Worm (Caenorhabditis elegans) whole organism, midembryonic: ENCODE results near the gene T21C9.13.

Source experiments
- cog-1 ChIP-seq: sonication (generic microtip); optimal IDR thresholded peaks from 2 replicates; lab custom pipeline; 2016; ENCODE audit warnings: missing genetic modification characterization, missing compliant biosample characterization
- flt-1 ChIP-seq: fragments of 200-800 bp; sonication (Bioruptor generic); IDR thresholded peaks from 2 replicates; pipeline ENCODE4 v1.3.6; 2022; ENCODE audit warnings: missing genetic modification characterization, missing compliant biosample characterization
- klf-2 ChIP-seq: fragments of 200-800 bp; sonication (Bioruptor generic); conservative IDR thresholded peaks from 2 replicates; pipeline ENCODE4 v1.3.6; 2022; ENCODE audit warnings: missing genetic modification reagents, missing genetic modification characterization, missing compliant biosample characterization
- med-1 ChIP-seq: sonication (generic microtip); optimal IDR thresholded peaks from 2 replicates; lab custom pipeline; 2017; ENCODE audit warnings: missing genetic modification characterization, mild to moderate bottlenecking, missing compliant biosample characterization, antibody characterized with exemption, missing genetic modification reagents; ENCODE audit not compliant: insufficient read depth
- ref-1 ChIP-seq: fragments of 200-800 bp; sonication (Bioruptor generic); conservative IDR thresholded peaks from 2 replicates; pipeline ENCODE4 v1.3.6; 2022; ENCODE audit warnings: missing genetic modification reagents, missing genetic modification characterization, missing compliant biosample characterization
- tab-1 ChIP-seq: fragments of 200-800 bp; sonication (Bioruptor generic); IDR thresholded peaks from 2 replicates; pipeline ENCODE4 v1.3.6; 2022; ENCODE audit warnings: missing genetic modification characterization, missing compliant biosample characterization
- ztf-23 ChIP-seq: fragments of 200-800 bp; sonication (Bioruptor generic); IDR thresholded peaks from 2 replicates; pipeline ENCODE4 v1.3.6; 2022; ENCODE audit warnings: missing genetic modification reagents, missing genetic modification characterization, missing compliant biosample characterization
- ztf-29 ChIP-seq: fragments of 200-800 bp; sonication (Bioruptor generic); IDR thresholded peaks from 2 replicates; pipeline ENCODE4 v1.3.6; 2022; ENCODE audit warnings: missing genetic modification reagents, missing genetic modification characterization, missing compliant biosample characterization

DNA sequence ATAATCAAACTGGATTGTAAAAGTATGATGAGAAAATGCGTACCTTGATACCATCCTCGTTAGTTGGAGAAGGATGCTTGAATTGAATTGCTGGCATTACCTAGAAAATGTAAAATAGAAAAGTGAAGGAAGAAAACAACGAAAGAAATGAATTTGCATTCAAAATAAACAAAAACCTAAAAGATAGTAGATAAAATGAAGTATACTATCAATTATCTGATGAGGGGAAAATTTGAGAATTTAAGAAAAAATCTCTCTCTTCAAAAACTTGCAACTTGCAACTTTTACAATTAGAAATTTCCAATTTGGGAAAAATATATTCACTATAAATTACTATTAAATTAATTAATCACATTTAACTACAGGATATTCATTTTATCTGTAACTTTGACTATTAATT, 2.3 kb upstream of the T21C9.13 start, which contains the start of gene T21C9.11:
- no peak for TF ChIP-seq tab-1 (GFP tag; lab: Robert Waterston, UW)
- TF ChIP-seq med-1 (GFP tag; lab: Kevin White, UChicago): no peak
- TF ChIP-seq cog-1: no peak
- TF ChIP-seq klf-2 (GFP tag; lab: Robert Waterston, UW): no peak
- TF ChIP-seq ref-1: no peak
- TF ChIP-seq flt-1: no peak
- no peak for TF ChIP-seq ztf-29 (GFP tag; lab: Robert Waterston, UW)
- TF ChIP-seq ztf-23 (GFP tag; lab: Robert Waterston, UW): no peak
